Fruit fly (Drosophila melanogaster) whole organism, embryonic: ENCODE measurements around the gene CG31974.

Experiments
- Atf3 ChIP-seq: fragments of 200-800 bp; sonication (Bioruptor generic); optimal IDR thresholded peaks from 3 replicates; lab custom pipeline; 2016; ENCODE audit warnings: missing biosample characterization, missing genetic modification characterization
- Bteb2 ChIP-seq: fragments of 200-800 bp; sonication (Bioruptor generic); optimal IDR thresholded peaks from 2 replicates; lab custom pipeline; 2016; ENCODE audit warnings: missing biosample characterization, missing genetic modification characterization
- CG10654 ChIP-seq: fragments of 200-800 bp; sonication (Bioruptor generic); optimal IDR thresholded peaks from 2 replicates; lab custom pipeline; 2016; ENCODE audit warnings: missing biosample characterization, missing genetic modification characterization
- CG11723 ChIP-seq: fragments of 200-800 bp; sonication (Bioruptor generic); optimal IDR thresholded peaks from 2 replicates; lab custom pipeline; 2017; ENCODE audit warnings: missing biosample characterization, mild to moderate bottlenecking, missing genetic modification characterization
- CG12236 ChIP-seq: fragments of 200-800 bp; sonication (Bioruptor generic); optimal IDR thresholded peaks from 2 replicates; lab custom pipeline; 2016; ENCODE audit warnings: missing biosample characterization, missing genetic modification characterization
- CG13624 ChIP-seq: fragments of 200-800 bp; sonication (Bioruptor generic); optimal IDR thresholded peaks from 2 replicates; lab custom pipeline; 2016; ENCODE audit warnings: missing biosample characterization, missing genetic modification characterization
- CG15479 ChIP-seq: fragments of 200-800 bp; sonication (Bioruptor generic); optimal IDR thresholded peaks from 3 replicates; lab custom pipeline; 2019; ENCODE audit warnings: missing biosample characterization, mild to moderate bottlenecking, missing genetic modification characterization, moderate library complexity
- CG15514 ChIP-seq: fragments of 200-800 bp; sonication (Bioruptor generic); optimal IDR thresholded peaks from 3 replicates; lab custom pipeline; 2017; ENCODE audit warnings: missing biosample characterization, missing genetic modification characterization, mild to moderate bottlenecking, moderate library complexity, missing genetic modification reagents
- CG2889 ChIP-seq: fragments of 200-800 bp; sonication (Bioruptor generic); IDR thresholded peaks from 3 replicates; pipeline ENCODE4 v1.3.6; 2022; ENCODE audit warnings: missing biosample characterization, missing genetic modification characterization
- CG32767 ChIP-seq: fragments of 200-800 bp; sonication (Bioruptor generic); IDR thresholded peaks from 2 replicates; pipeline ENCODE4 v1.3.6; 2022; ENCODE audit warnings: missing biosample characterization, missing genetic modification characterization
- CG3838 ChIP-seq: fragments of 200-800 bp; sonication (Bioruptor generic); optimal IDR thresholded peaks from 3 replicates; lab custom pipeline; 2016; ENCODE audit warnings: missing biosample characterization, missing genetic modification characterization
- CG4360 ChIP-seq: fragments of 200-800 bp; sonication (Bioruptor generic); IDR thresholded peaks from 2 replicates; pipeline ENCODE4 v1.3.6; 2022; ENCODE audit warnings: missing biosample characterization, missing genetic modification characterization
- CG4730 ChIP-seq: fragments of 200-800 bp; sonication (Bioruptor generic); IDR thresholded peaks from 2 replicates; pipeline ENCODE4 v1.3.6; 2022; ENCODE audit warnings: missing biosample characterization, missing genetic modification characterization
- CG5180 ChIP-seq: fragments of 200-800 bp; sonication (Bioruptor generic); optimal IDR thresholded peaks from 3 replicates; lab custom pipeline; 2017; ENCODE audit warnings: missing biosample characterization, missing genetic modification characterization, mild to moderate bottlenecking, moderate library complexity, missing genetic modification reagents
- CG5245 ChIP-seq: fragments of 200-800 bp; sonication (Bioruptor generic); optimal IDR thresholded peaks from 3 replicates; lab custom pipeline; 2016; ENCODE audit warnings: missing biosample characterization, missing genetic modification characterization
- CG6254 ChIP-seq: fragments of 200-800 bp; sonication (Bioruptor generic); optimal IDR thresholded peaks from 3 replicates; lab custom pipeline; 2017; ENCODE audit warnings: mild to moderate bottlenecking, missing biosample characterization, missing genetic modification reagents, missing genetic modification characterization
- CG7556 ChIP-seq: fragments of 200-800 bp; sonication (Bioruptor generic); optimal IDR thresholded peaks from 2 replicates; lab custom pipeline; 2017; ENCODE audit warnings: missing biosample characterization, mild to moderate bottlenecking, missing genetic modification characterization
- CG8478 ChIP-seq: fragments of >200 bp; optimal IDR thresholded peaks from 2 replicates; lab custom pipeline; 2018
- CG8944 ChIP-seq: fragments of 200-800 bp; sonication (Bioruptor generic); optimal IDR thresholded peaks from 3 replicates; lab custom pipeline; 2016; ENCODE audit warnings: missing biosample characterization, missing genetic modification characterization
- ERR ChIP-seq: fragments of 200-800 bp; sonication (Bioruptor generic); optimal IDR thresholded peaks from 2 replicates; lab custom pipeline; 2016; ENCODE audit warnings: missing biosample characterization, missing genetic modification characterization
- Fer2 ChIP-seq: fragments of 200-800 bp; sonication (Bioruptor generic); optimal IDR thresholded peaks from 2 replicates; lab custom pipeline; 2018; ENCODE audit warnings: missing biosample characterization, mild to moderate bottlenecking, missing genetic modification characterization, moderate library complexity
- HHEX ChIP-seq: fragments of 200-800 bp; sonication (Bioruptor generic); optimal IDR thresholded peaks from 3 replicates; lab custom pipeline; 2017; ENCODE audit warnings: missing biosample characterization, mild to moderate bottlenecking, missing genetic modification characterization, missing genetic modification reagents
- Hr3 ChIP-seq: fragments of 200-800 bp; sonication (Bioruptor generic); optimal IDR thresholded peaks from 3 replicates; lab custom pipeline; 2016; ENCODE audit warnings: missing biosample characterization, missing genetic modification characterization
- Hsf ChIP-seq: fragments of 200-800 bp; sonication (Bioruptor generic); optimal IDR thresholded peaks from 3 replicates; lab custom pipeline; 2016; ENCODE audit warnings: missing biosample characterization, missing genetic modification characterization
- Jarid2 ChIP-seq: fragments of 200-800 bp; sonication (Bioruptor generic); optimal IDR thresholded peaks from 3 replicates; lab custom pipeline; 2017; ENCODE audit warnings: mild to moderate bottlenecking, missing biosample characterization, missing genetic modification reagents, missing genetic modification characterization
- Lim3 ChIP-seq: fragments of 200-800 bp; sonication (Bioruptor generic); IDR thresholded peaks from 2 replicates; pipeline ENCODE4 v1.3.6; 2022; ENCODE audit warnings: missing biosample characterization, missing genetic modification characterization
- Max ChIP-seq: fragments of 200-800 bp; sonication (Bioruptor generic); optimal IDR thresholded peaks from 2 replicates; lab custom pipeline; 2016; ENCODE audit warnings: missing biosample characterization, mild to moderate bottlenecking, missing genetic modification characterization
- Med ChIP-seq: fragments of 200-800 bp; sonication (Bioruptor generic); peaks from one replicate; lab custom pipeline; 2016; ENCODE audit warnings: missing biosample characterization, missing genetic modification characterization, mild to moderate bottlenecking, inconsistent platforms, moderate library complexity
- Myb ChIP-seq: fragments of 200-800 bp; sonication (Bioruptor generic); optimal IDR thresholded peaks from 2 replicates; lab custom pipeline; 2016; ENCODE audit warnings: missing biosample characterization, missing genetic modification characterization
- Neu2 ChIP-seq: fragments of 200-800 bp; sonication (Bioruptor generic); optimal IDR thresholded peaks from 3 replicates; lab custom pipeline; 2016; ENCODE audit warnings: missing biosample characterization, missing genetic modification characterization, borderline replicate concordance
- Poxn ChIP-seq: fragments of 200-800 bp; sonication (Bioruptor generic); IDR thresholded peaks from 2 replicates; pipeline ENCODE4 v1.3.6; 2022; ENCODE audit warnings: missing biosample characterization, missing genetic modification characterization
- Ptx1 ChIP-seq: fragments of 200-800 bp; sonication (Bioruptor generic); IDR thresholded peaks from 2 replicates; pipeline ENCODE4 v1.3.6; 2022; ENCODE audit warnings: missing biosample characterization, missing genetic modification characterization
- Six4 ChIP-seq: fragments of 200-800 bp; sonication (Bioruptor generic); optimal IDR thresholded peaks from 2 replicates; lab custom pipeline; 2016; ENCODE audit warnings: missing biosample characterization, missing genetic modification characterization
- Stat92E ChIP-seq, 3 experiments: fragments of >200 bp in 2 of 3; fragments of 200-800 bp in 1 of 3; sonication (Bioruptor generic) in 1 of 3; optimal IDR thresholded peaks; 2 replicates each; lab custom pipeline; 2017 to 2019; ENCODE audit warnings: missing biosample characterization in 3 of 3, missing genetic modification characterization in 3 of 3, mild to moderate bottlenecking in 1 of 3, moderate library complexity in 1 of 3
- Taf1 ChIP-seq: fragments of 200-800 bp; sonication (Bioruptor generic); IDR thresholded peaks from 2 replicates; pipeline ENCODE4 v1.3.6; 2022; ENCODE audit warnings: missing biosample characterization, missing genetic modification characterization
- Xbp1 ChIP-seq: fragments of 200-800 bp; sonication (Bioruptor generic); optimal IDR thresholded peaks from 3 replicates; lab custom pipeline; 2016; ENCODE audit warnings: missing biosample characterization, mild to moderate bottlenecking, missing genetic modification characterization
- az2 ChIP-seq: fragments of 200-800 bp; sonication (Bioruptor generic); optimal IDR thresholded peaks from 3 replicates; lab custom pipeline; 2016; ENCODE audit warnings: missing biosample characterization, missing genetic modification characterization
- cas ChIP-seq: fragments of 200-800 bp; sonication (Bioruptor generic); IDR thresholded peaks from 2 replicates; pipeline ENCODE4 v1.3.6; 2022; ENCODE audit warnings: missing biosample characterization, missing genetic modification characterization
- eve ChIP-seq, 2 experiments: fragments of >200 bp; optimal IDR thresholded peaks; 2 replicates each; lab custom pipeline; 2017; ENCODE audit warnings: missing biosample characterization in 2 of 2, missing genetic modification characterization in 2 of 2
- ewg ChIP-seq: fragments of 200-800 bp; sonication (Bioruptor generic); optimal IDR thresholded peaks from 3 replicates; lab custom pipeline; 2017; ENCODE audit warnings: mild to moderate bottlenecking, missing biosample characterization, missing genetic modification reagents, missing genetic modification characterization
- gce ChIP-seq: fragments of 200-800 bp; sonication (Bioruptor generic); IDR thresholded peaks from 3 replicates; pipeline ENCODE4 v1.3.6; 2022; ENCODE audit warnings: missing biosample characterization, missing genetic modification characterization
- lilli ChIP-seq: fragments of 200-800 bp; sonication (Bioruptor generic); optimal IDR thresholded peaks from 3 replicates; lab custom pipeline; 2016; ENCODE audit warnings: missing biosample characterization, missing genetic modification characterization
- nau ChIP-seq: fragments of 200-800 bp; sonication (Bioruptor generic); optimal IDR thresholded peaks from 3 replicates; lab custom pipeline; 2017; ENCODE audit warnings: missing biosample characterization, mild to moderate bottlenecking, missing genetic modification characterization, missing genetic modification reagents
- odd ChIP-seq: fragments of 200-800 bp; sonication (Bioruptor generic); optimal IDR thresholded peaks from 2 replicates; lab custom pipeline; 2017; ENCODE audit warnings: missing biosample characterization, mild to moderate bottlenecking, missing genetic modification characterization
- pan ChIP-seq, 4 experiments: fragments of >200 bp in 3 of 4; fragments of 200-800 bp in 1 of 4; sonication (Bioruptor generic) in 1 of 4; optimal IDR thresholded peaks in 3 of 4; IDR thresholded peaks in 1 of 4; 2 replicates each; pipeline versions ENCODE4 v1.3.6 to Lab custom; 2017 to 2022; ENCODE audit warnings: missing biosample characterization in 2 of 4, missing genetic modification characterization in 2 of 4, mixed read lengths in 1 of 4
- ssp ChIP-seq: fragments of 200-800 bp; sonication (Bioruptor generic); IDR thresholded peaks from 2 replicates; pipeline ENCODE4 v1.3.6; 2022; ENCODE audit warnings: missing biosample characterization, missing genetic modification characterization
- tll ChIP-seq, 2 experiments: fragments of 200-800 bp in 1 of 2; fragments of >200 bp in 1 of 2; sonication (Bioruptor generic) in 1 of 2; optimal IDR thresholded peaks; 2 replicates each; lab custom pipeline; 2017 to 2019; ENCODE audit warnings: missing biosample characterization in 2 of 2, missing genetic modification characterization in 2 of 2, mild to moderate bottlenecking in 1 of 2, moderate library complexity in 1 of 2
- trh ChIP-seq: fragments of 200-800 bp; sonication (Bioruptor generic); optimal IDR thresholded peaks from 2 replicates; lab custom pipeline; 2016; ENCODE audit warnings: missing biosample characterization, missing genetic modification characterization

The CG31974 gene

DNA sequence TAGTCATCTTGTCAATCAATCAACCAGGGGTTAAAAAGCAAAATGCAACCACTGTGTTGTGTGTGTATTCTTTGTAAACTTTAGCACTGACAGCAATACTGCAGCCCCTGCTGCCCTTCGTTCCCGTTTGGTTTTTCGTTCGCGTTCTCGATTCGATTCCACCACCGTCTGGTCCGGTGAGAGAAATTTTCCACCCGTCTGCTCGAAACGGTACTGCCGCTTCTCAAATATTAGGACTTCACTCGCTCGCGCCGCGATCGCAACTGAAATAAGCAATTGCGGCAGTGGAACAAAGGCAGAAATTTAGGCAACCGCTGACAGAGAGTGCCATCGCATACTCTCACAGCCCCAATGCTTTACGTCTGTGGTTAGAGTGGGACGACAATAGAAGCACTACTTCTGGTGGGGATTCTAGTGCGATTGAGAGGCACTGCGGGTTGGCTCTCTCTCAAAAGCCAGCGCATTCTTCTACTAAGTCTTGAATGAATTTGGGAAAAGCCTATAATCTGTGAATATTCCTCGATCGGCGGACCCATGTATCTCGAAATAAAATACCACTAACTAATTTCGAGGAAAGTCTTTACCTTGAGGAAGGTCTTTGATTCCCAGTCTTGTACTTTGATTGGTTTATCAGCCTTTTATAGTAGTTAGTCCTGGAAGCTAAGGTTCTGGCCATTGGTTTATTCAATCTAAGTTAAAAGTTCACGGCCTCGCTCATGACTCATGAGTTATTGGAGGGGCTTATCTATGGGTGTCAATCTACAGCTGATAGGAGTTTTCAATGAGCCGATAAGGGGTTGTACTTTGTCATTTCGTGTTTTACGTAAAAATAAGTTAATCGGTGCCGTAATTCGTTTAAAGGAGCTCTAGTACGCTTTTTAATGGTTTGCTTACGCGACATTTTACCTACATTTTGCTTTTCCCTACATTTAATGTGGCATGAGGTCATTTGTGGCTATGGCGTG lies 13.6 kb downstream of the CG31974 start (continued):
- TF ChIP-seq CG11723 (peak; percentile 10), CG7556 (GFP tag; lab: Kevin White, UChicago) (peak; percentile 1), CG2889 (no peak), Hr3 (GFP tag; lab: Kevin White, UChicago) (no peak), Med (peak; percentile 96), HHEX (peak; percentile 55), Bteb2 (GFP tag; lab: Kevin White, UChicago) (no peak), nau (GFP tag; lab: Kevin White, UChicago) (peak; percentile 17), CG13624 (GFP tag; lab: Kevin White, UChicago) (no peak), gce (GFP tag; lab: Robert Waterston, UW) (peak; percentile 31; the same call in 2 of the 3 replicates), ewg (no peak), Poxn (GFP tag; lab: Robert Waterston, UW) (no peak), Stat92E (GFP tag; optimal IDR thresholded peaks at IDR 0.05; lab: Kevin White, UChicago) (peak in 1 of 3 experiments; percentile 54), CG3838 (no peak), Neu2 (GFP tag; lab: Kevin White, UChicago) (no peak), Taf1 (GFP tag; lab: Robert Waterston, UW) (0 out of 2 replicates have a peak, but pooled peaks have one; percentile 8), CG15479 (GFP tag; lab: Kevin White, UChicago) (no peak), ssp (GFP tag; lab: Robert Waterston, UW) (no peak), CG6254 (peak; percentile 53), tll (GFP tag; optimal IDR thresholded peaks at IDR 0.05; lab: Kevin White, UChicago) (no peak), CG8478 (no peak), lilli (GFP tag; lab: Kevin White, UChicago) (peak; percentile 42), CG5180 (GFP tag; lab: Kevin White, UChicago) (no peak), eve (GFP tag; optimal IDR thresholded peaks at IDR 0.05; lab: Kevin White, UChicago) (peak in 1 of 2 experiments; percentile 77), CG12236 (no peak), CG10654 (no peak), Ptx1 (no peak), Myb (no peak), Fer2 (tag; lab: Kevin White, UChicago) (no peak), CG8944 (no peak), Xbp1 (GFP tag; lab: Kevin White, UChicago) (no peak), CG5245 (GFP tag; lab: Kevin White, UChicago) (no peak), Six4 (GFP tag; lab: Kevin White, UChicago) (no peak), Atf3 (no peak), ERR (GFP tag; lab: Kevin White, UChicago) (peak; percentile 17), az2 (no peak), Jarid2 (GFP tag; lab: Kevin White, UChicago) (peak; percentile 97), pan (optimal IDR thresholded peaks at IDR 0.05; lab: Kevin White, UChicago) (no peak), pan (GFP tag; optimal IDR thresholded peaks at IDR 0.05 in 1 of 2, IDR thresholded peaks at IDR 0.05 in 1 of 2) (peak in 1 of 2 experiments; percentile 72), odd (GFP tag; lab: Kevin White, UChicago) (peak; percentile 21), CG15514 (GFP tag; lab: Kevin White, UChicago) (peak; percentile 72), CG4730 (GFP tag; lab: Robert Waterston, UW) (no peak), CG4360 (GFP tag; lab: Robert Waterston, UW) (0 out of 2 replicates have a peak, but pooled peaks have one; percentile 33), Max (GFP tag; lab: Kevin White, UChicago) (peak; percentile 30), cas (GFP tag; lab: Robert Waterston, UW) (peak; percentile 36; the same call in 1 of the 2 replicates), Lim3 (GFP tag; lab: Robert Waterston, UW) (no peak), CG32767 (peak; percentile 66), Hsf (no peak), trh (GFP tag; lab: Kevin White, UChicago) (no peak)
